Worm (Caenorhabditis elegans) whole organism, late embryonic: ENCODE results near the gene Y43F8B.17.
A peak's percentile ranks its signal among the peaks of the same experiment; 100 is the strongest.

Experiments
- C08G9.2 ChIP-seq: sonication (generic microtip); optimal IDR thresholded peaks from 2 replicates; lab custom pipeline; 2016; ENCODE audit warnings: mild to moderate bottlenecking, missing genetic modification characterization, moderate library complexity, missing compliant biosample characterization
- F13H6.1 ChIP-seq: sonication (generic microtip); optimal IDR thresholded peaks from 2 replicates; lab custom pipeline; 2016; ENCODE audit warnings: missing genetic modification characterization, missing compliant biosample characterization
- K09A11.1 ChIP-seq: sonication (generic microtip); optimal IDR thresholded peaks from 2 replicates; lab custom pipeline; 2017; ENCODE audit warnings: antibody characterized with exemption, mild to moderate bottlenecking, missing genetic modification characterization, missing compliant biosample characterization; ENCODE audit not compliant: insufficient read depth
- ahr-1 ChIP-seq: sonication (generic microtip); optimal IDR thresholded peaks from 2 replicates; lab custom pipeline; 2016; ENCODE audit warnings: missing genetic modification characterization, missing compliant biosample characterization
- ama-1 ChIP-seq: fragments of 150-350 bp; optimal IDR thresholded peaks from 2 replicates; lab custom pipeline; 2014
- ceh-22 ChIP-seq: sonication (generic microtip); optimal IDR thresholded peaks from 2 replicates; lab custom pipeline; 2017; ENCODE audit warnings: missing biosample characterization, missing genetic modification characterization
- ceh-24 ChIP-seq: sonication (generic microtip); optimal IDR thresholded peaks from 2 replicates; lab custom pipeline; 2016; ENCODE audit warnings: mild to moderate bottlenecking, missing genetic modification characterization, missing compliant biosample characterization
- ceh-31 ChIP-seq: sonication (generic microtip); optimal IDR thresholded peaks from 2 replicates; lab custom pipeline; 2016; ENCODE audit warnings: missing genetic modification characterization, missing compliant biosample characterization
- ceh-45 ChIP-seq: fragments of 200-800 bp; sonication (Bioruptor generic); IDR thresholded peaks from 2 replicates; pipeline ENCODE4 v1.3.6; 2022; ENCODE audit warnings: missing genetic modification reagents, missing genetic modification characterization, missing compliant biosample characterization
- ceh-6 ChIP-seq: fragments of 200-800 bp; sonication (Bioruptor generic); optimal IDR thresholded peaks from 2 replicates; lab custom pipeline; 2018; ENCODE audit warnings: mild to moderate bottlenecking, missing genetic modification characterization, missing compliant biosample characterization
- ceh-9 ChIP-seq: sonication (generic microtip); optimal IDR thresholded peaks from 2 replicates; lab custom pipeline; 2016; ENCODE audit warnings: mild to moderate bottlenecking, missing genetic modification characterization, inconsistent platforms, missing compliant biosample characterization
- dmd-4 ChIP-seq: sonication (generic microtip); optimal IDR thresholded peaks from 2 replicates; lab custom pipeline; 2016; ENCODE audit warnings: borderline replicate concordance, missing genetic modification characterization, missing compliant biosample characterization
- dve-1 ChIP-seq: sonication (generic microtip); optimal IDR thresholded peaks from 2 replicates; lab custom pipeline; 2017; ENCODE audit warnings: antibody characterized with exemption, mild to moderate bottlenecking, missing genetic modification characterization, missing compliant biosample characterization
- elt-2 ChIP-seq: sonication (generic microtip); optimal IDR thresholded peaks from 2 replicates; lab custom pipeline; 2016; ENCODE audit warnings: missing genetic modification reagents, missing genetic modification characterization, missing compliant biosample characterization
- elt-4 ChIP-seq: sonication (generic microtip); optimal IDR thresholded peaks from 2 replicates; lab custom pipeline; 2016; ENCODE audit warnings: missing genetic modification characterization, missing compliant biosample characterization
- eyg-1 ChIP-seq: sonication (generic microtip); optimal IDR thresholded peaks from 2 replicates; lab custom pipeline; 2016; ENCODE audit warnings: missing genotype, missing genetic modification characterization, missing compliant biosample characterization
- fkh-10 ChIP-seq: fragments of 150-350 bp; optimal IDR thresholded peaks from 2 replicates; lab custom pipeline; 2014; ENCODE audit warnings: missing biosample characterization, missing genetic modification reagents, missing genetic modification characterization
- fkh-6 ChIP-seq: sonication (generic microtip); optimal IDR thresholded peaks from 2 replicates; lab custom pipeline; 2016; ENCODE audit warnings: missing genetic modification characterization, missing compliant biosample characterization
- hlh-15 ChIP-seq: sonication (generic microtip); optimal IDR thresholded peaks from 2 replicates; lab custom pipeline; 2016; ENCODE audit warnings: missing genetic modification characterization, missing compliant biosample characterization
- hlh-30 ChIP-seq: sonication (generic microtip); optimal IDR thresholded peaks from 2 replicates; lab custom pipeline; 2017; ENCODE audit warnings: antibody characterized with exemption, missing genetic modification characterization, missing compliant biosample characterization; ENCODE audit not compliant: insufficient read depth
- lim-6 ChIP-seq: sonication (generic microtip); optimal IDR thresholded peaks from 2 replicates; lab custom pipeline; 2016; ENCODE audit warnings: missing genetic modification characterization, missing compliant biosample characterization
- madf-2 ChIP-seq: sonication (generic microtip); optimal IDR thresholded peaks from 2 replicates; lab custom pipeline; 2017; ENCODE audit warnings: missing genetic modification characterization, missing compliant biosample characterization
- mec-3 ChIP-seq: sonication (generic microtip); optimal IDR thresholded peaks from 2 replicates; lab custom pipeline; 2016; ENCODE audit warnings: borderline replicate concordance, missing genetic modification characterization, missing compliant biosample characterization
- nfya-1 ChIP-seq: sonication (generic microtip); optimal IDR thresholded peaks from 2 replicates; lab custom pipeline; 2017; ENCODE audit warnings: missing genetic modification characterization, mild to moderate bottlenecking, missing compliant biosample characterization, antibody characterized with exemption, moderate library complexity
- nhr-11 ChIP-seq: fragments of 150-350 bp; optimal IDR thresholded peaks from 2 replicates; lab custom pipeline; 2014; ENCODE audit warnings: missing biosample characterization, missing genetic modification characterization
- npax-4 ChIP-seq: sonication (generic microtip); optimal IDR thresholded peaks from 2 replicates; lab custom pipeline; 2016; ENCODE audit warnings: missing genetic modification characterization, missing compliant biosample characterization
- odd-2 ChIP-seq: sonication (generic microtip); optimal IDR thresholded peaks from 2 replicates; lab custom pipeline; 2017; ENCODE audit warnings: antibody characterized with exemption, mild to moderate bottlenecking, missing genetic modification characterization, missing compliant biosample characterization
- pat-9 ChIP-seq: fragments of 200-800 bp; sonication (Bioruptor generic); optimal IDR thresholded peaks from 2 replicates; lab custom pipeline; 2018; ENCODE audit warnings: mild to moderate bottlenecking, missing genetic modification characterization, moderate library complexity, missing compliant biosample characterization
- pax-1 ChIP-seq: fragments of 150-350 bp; optimal IDR thresholded peaks from 2 replicates; lab custom pipeline; 2014; ENCODE audit warnings: missing biosample characterization, missing genetic modification characterization
- pha-2 ChIP-seq: sonication (generic microtip); optimal IDR thresholded peaks from 2 replicates; lab custom pipeline; 2017; ENCODE audit warnings: mild to moderate bottlenecking, missing genetic modification characterization, missing compliant biosample characterization
- pha-4 ChIP-seq: fragments of 150-350 bp; optimal IDR thresholded peaks from 2 replicates; lab custom pipeline; 2018; ENCODE audit warnings: missing biosample characterization, missing genetic modification reagents, missing genetic modification characterization
- pqm-1 ChIP-seq: sonication (generic microtip); optimal IDR thresholded peaks from 2 replicates; lab custom pipeline; 2016; ENCODE audit warnings: missing genetic modification characterization, missing compliant biosample characterization
- ref-2 ChIP-seq: sonication (generic microtip); optimal IDR thresholded peaks from 2 replicates; lab custom pipeline; 2016; ENCODE audit warnings: missing genetic modification characterization, missing compliant biosample characterization
- sox-2 ChIP-seq: fragments of 200-800 bp; sonication (Bioruptor generic); IDR thresholded peaks from 2 replicates; pipeline ENCODE4 v1.3.6; 2022; ENCODE audit warnings: missing genetic modification reagents, missing genetic modification characterization, missing compliant biosample characterization
- sox-4 ChIP-seq: sonication (generic microtip); optimal IDR thresholded peaks from 2 replicates; lab custom pipeline; 2017; ENCODE audit warnings: mild to moderate bottlenecking, missing genetic modification characterization, inconsistent platforms, missing compliant biosample characterization
- tbx-2 ChIP-seq: sonication (generic microtip); optimal IDR thresholded peaks from 2 replicates; lab custom pipeline; 2016; ENCODE audit warnings: missing genetic modification characterization, missing compliant biosample characterization
- ttx-3 ChIP-seq: sonication (generic microtip); optimal IDR thresholded peaks from 2 replicates; lab custom pipeline; 2016; ENCODE audit warnings: missing genetic modification reagents, missing genetic modification characterization, missing compliant biosample characterization
- unc-55 ChIP-seq: sonication (generic microtip); optimal IDR thresholded peaks from 2 replicates; lab custom pipeline; 2017; ENCODE audit warnings: missing biosample characterization, missing genetic modification reagents, missing genetic modification characterization
- unc-86 ChIP-seq: sonication (generic microtip); optimal IDR thresholded peaks from 2 replicates; lab custom pipeline; 2016; ENCODE audit warnings: missing genetic modification characterization, missing compliant biosample characterization
- zip-5 ChIP-seq: sonication (generic microtip); optimal IDR thresholded peaks from 2 replicates; lab custom pipeline; 2016; ENCODE audit warnings: missing genetic modification characterization, missing compliant biosample characterization
- ztf-16 ChIP-seq: sonication (generic microtip); optimal IDR thresholded peaks from 2 replicates; lab custom pipeline; 2017; ENCODE audit warnings: missing genetic modification characterization, missing compliant biosample characterization

The Y43F8B.17 gene

ce11 chrV:19520130-19520529, 35.6 kb downstream of the Y43F8B.17 start:
- no peak for TF ChIP-seq lim-6 (tag; lab: Kevin White, UChicago)
- no peak for TF ChIP-seq eyg-1 (tag; lab: Kevin White, UChicago)
- TF ChIP-seq ceh-45 (GFP tag; lab: Robert Waterston, UW), result no peak
- no peak for TF ChIP-seq ahr-1 (tag; lab: Kevin White, UChicago)
- TF ChIP-seq, all 69 proteins: peak for 0

DNA sequence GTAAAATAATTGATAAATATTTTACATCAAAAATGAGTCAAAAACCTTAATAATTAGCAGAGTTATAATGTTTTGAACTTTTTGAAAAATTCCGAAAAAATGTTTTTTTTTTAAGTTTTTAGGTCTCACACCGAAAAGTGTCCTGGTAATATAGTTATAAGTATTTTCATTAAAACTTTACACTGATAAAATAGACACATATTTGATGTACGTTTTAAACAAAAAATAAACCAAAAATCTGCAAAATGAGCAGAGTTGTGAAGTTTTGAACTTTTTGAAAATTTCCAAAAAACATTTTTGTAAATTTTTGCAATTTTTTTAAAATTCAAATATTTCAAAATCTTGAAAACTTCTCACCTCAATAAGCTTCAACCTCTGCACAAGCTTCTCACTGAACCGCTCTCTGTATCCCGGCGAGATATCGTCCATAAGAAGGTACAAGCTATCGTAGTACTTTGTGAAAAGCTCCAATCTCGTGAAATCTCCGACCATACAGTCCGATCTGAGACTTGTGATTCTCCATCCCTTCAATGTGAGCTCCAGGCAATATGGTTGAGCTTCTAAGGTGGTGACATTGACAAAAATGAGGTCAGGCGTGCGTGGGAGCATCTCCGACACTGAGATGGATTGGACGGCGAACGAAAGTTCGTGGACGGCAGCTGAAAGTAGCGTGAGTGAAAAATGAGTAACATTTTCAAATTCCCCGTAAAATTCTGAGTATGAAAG, 36.2 kb downstream of the Y43F8B.17 start:
- TF ChIP-seq zip-5 (tag; lab: Kevin White, UChicago), result no peak
- TF ChIP-seq C08G9.2 (tag; lab: Kevin White, UChicago), result no peak
- peak; percentile 39 for TF ChIP-seq ama-1 (lab: Kevin White, UChicago)
- TF ChIP-seq unc-86 (tag; lab: Kevin White, UChicago), result no peak

DNA sequence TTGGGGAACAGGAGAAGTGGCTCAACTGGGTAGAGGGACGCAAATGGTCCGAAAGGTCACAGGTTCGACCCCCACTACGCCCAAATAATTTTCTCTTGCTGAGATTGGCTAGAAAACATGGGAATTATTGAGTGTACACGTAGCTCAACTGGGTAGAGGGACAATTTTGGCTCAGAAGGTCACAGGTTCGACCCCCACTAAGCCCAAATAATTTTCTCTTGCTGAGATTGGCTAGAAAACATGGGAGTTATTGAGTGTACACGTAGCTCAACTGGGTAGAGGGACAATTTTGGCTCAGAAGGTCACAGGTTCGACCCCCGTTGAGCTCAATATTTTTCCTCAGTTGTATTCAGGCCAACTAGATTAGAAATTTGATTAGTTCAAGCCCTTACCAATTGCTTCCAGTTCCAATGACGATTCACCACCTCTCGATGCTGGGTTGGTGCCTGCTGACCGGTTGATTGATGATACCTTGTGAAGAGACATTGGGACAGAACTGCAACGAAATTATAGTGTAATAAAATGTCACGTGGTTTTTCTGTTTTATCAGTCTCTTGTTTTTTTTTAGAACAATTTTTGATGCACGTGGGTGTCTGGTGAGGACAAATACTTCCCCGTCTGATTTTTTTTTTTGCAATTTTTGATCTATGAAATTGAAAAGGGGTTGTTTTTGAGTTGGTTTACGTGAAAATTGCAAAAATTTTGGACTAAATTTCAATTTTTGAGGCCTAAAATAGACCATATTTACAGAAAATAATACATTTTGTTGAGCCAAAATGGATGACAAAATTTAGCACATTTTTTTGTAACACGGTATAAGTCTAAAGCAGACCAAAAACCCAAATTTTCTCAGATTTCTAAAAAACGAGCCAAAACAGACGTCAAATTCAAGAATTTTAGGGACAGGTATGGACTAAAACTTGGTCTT, 37.1 kb downstream of the Y43F8B.17 start:
- TF ChIP-seq F13H6.1 (tag; lab: Kevin White, UChicago) (no peak), ama-1 (lab: Kevin White, UChicago) (no peak), pax-1 (no peak), hlh-15 (tag; lab: Kevin White, UChicago) (no peak), ceh-6 (GFP tag; lab: Kevin White, UChicago) (peak; percentile 11), elt-2 (tag; lab: Kevin White, UChicago) (peak; percentile 22), sox-4 (tag; lab: Kevin White, UChicago) (no peak)
- TF ChIP-seq, all 69 proteins: peak for 2

DNA sequence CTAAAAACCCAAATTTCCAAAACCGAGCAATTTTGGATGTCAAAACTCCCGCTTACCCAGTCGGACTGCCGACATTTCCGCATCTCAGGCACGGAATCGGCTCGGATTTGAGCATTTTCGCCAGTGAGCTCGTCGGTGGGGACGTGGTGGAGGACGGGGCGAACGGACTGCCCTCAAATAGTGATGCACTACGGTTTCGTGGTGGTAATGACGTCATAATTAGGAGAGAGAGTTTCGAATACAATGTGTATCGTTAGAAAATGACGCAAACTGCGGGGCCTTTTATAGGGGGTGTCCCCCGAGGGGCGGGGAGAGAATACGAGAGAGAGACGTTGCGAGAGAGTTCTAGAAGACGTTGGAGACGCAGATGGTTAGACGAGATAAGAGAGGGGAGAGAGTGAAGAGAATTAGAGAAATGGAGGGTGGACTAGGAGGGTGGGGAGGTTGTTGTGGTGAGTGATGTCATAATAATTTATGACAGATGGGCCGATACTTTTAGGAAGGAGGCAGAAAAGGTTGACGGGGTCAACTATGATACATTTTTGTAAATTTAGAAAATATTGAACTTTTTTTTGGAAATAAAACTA, 38.1 kb downstream of the Y43F8B.17 start:
- TF ChIP-seq pha-4 (tag; lab: Kevin White, UChicago), result no peak
- peak; percentile 12 for TF ChIP-seq ceh-24 (tag; lab: Kevin White, UChicago)
- peak; percentile 32 for TF ChIP-seq ceh-6 (GFP tag; lab: Kevin White, UChicago)
- TF ChIP-seq pqm-1, result no peak
- TF ChIP-seq fkh-6, result no peak
- no peak for TF ChIP-seq npax-4
- peak; percentile 81 for TF ChIP-seq ceh-31 (tag; lab: Kevin White, UChicago)
- TF ChIP-seq madf-2 (tag; lab: Kevin White, UChicago), result peak; percentile 63
- TF ChIP-seq pax-1, result peak; percentile 70
- TF ChIP-seq fkh-10 (GFP tag; lab: Kevin White, UChicago), result no peak
- TF ChIP-seq hlh-30 (tag; lab: Kevin White, UChicago), result peak; percentile 56
- TF ChIP-seq dmd-4 (tag; lab: Kevin White, UChicago), result peak; percentile 37
- TF ChIP-seq ztf-16 (tag; lab: Kevin White, UChicago), result peak; percentile 70
- peak; percentile 94 for TF ChIP-seq ama-1 (lab: Kevin White, UChicago)
- TF ChIP-seq dve-1 (tag; lab: Kevin White, UChicago), result peak; percentile 68
- TF ChIP-seq pha-2, result peak; percentile 90
- TF ChIP-seq elt-4 (tag; lab: Kevin White, UChicago), result no peak
- TF ChIP-seq tbx-2 (tag; lab: Kevin White, UChicago), result peak; percentile 76
- no peak for TF ChIP-seq odd-2 (tag; lab: Kevin White, UChicago)
- TF ChIP-seq nfya-1 (tag; lab: Kevin White, UChicago), result peak; percentile 92
- TF ChIP-seq hlh-15 (tag; lab: Kevin White, UChicago), result no peak
- TF ChIP-seq mec-3 (tag; lab: Kevin White, UChicago), result no peak
- TF ChIP-seq sox-2 (GFP tag; lab: Robert Waterston, UW), result peak; percentile 72
- peak; percentile 90 for TF ChIP-seq ref-2 (tag; lab: Kevin White, UChicago)
- TF ChIP-seq pat-9, result peak; percentile 48
- no peak for TF ChIP-seq ceh-45 (GFP tag; lab: Robert Waterston, UW)
- TF ChIP-seq K09A11.1 (tag; lab: Kevin White, UChicago), result no peak
- no peak for TF ChIP-seq ceh-9
- no peak for TF ChIP-seq ahr-1 (tag; lab: Kevin White, UChicago)
- TF ChIP-seq eyg-1 (tag; lab: Kevin White, UChicago), result no peak
- TF ChIP-seq C08G9.2 (tag; lab: Kevin White, UChicago), result peak; percentile 57
- TF ChIP-seq nhr-11 (tag; lab: Kevin White, UChicago), result no peak
- TF ChIP-seq unc-55, result peak; percentile 100
- TF ChIP-seq ttx-3 (tag; lab: Kevin White, UChicago), result no peak
- TF ChIP-seq ceh-22 (tag; lab: Kevin White, UChicago), result no peak
- TF ChIP-seq zip-5 (tag; lab: Kevin White, UChicago), result no peak
